Worm (Caenorhabditis elegans): ENCODE data around the gene ttbk-2.2.

DNA sequence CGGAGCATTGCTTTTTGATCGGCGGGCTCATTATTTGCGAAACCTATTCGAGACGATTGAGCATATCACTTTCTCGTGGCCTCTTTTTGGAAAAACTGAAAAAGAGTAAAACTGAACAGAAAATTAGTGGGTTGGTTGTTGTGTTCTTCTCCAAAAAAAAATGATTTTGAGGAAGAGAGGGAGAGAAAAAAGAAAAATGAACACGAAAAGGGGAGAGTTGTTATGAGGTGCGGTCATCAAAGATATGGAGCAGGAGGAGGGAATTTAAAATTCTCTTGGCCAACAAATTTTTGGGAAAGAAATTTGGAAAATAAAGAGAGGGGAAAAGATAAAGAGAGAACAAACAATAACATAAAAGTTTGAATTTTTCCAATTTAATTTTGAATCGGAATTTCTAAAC lies 21.4 kb downstream of the ttbk-2.2 start, which contains the start of gene hot-9:
- TF ChIP-seq nhr-90 (tag; optimal IDR thresholded peaks at IDR 0.05) = no peak
- no peak for TF ChIP-seq mxl-1 (tag; optimal IDR thresholded peaks at IDR 0.05)

Data from whole organism, young adult.